Fruit fly (Drosophila melanogaster) whole organism, embryonic: ENCODE measurements around the gene CG13258.

Source experiments
- B-H1 ChIP-seq: fragments of 200-800 bp; sonication (Bioruptor generic); IDR thresholded peaks from 3 replicates; pipeline ENCODE4 v1.3.6; 2022; ENCODE audit warnings: missing biosample characterization, missing genetic modification characterization
- B-H2 ChIP-seq: fragments of 200-800 bp; sonication (Bioruptor generic); optimal IDR thresholded peaks from 2 replicates; lab custom pipeline; 2018; ENCODE audit warnings: missing biosample characterization, mild to moderate bottlenecking, missing genetic modification characterization
- CG10366 ChIP-seq: fragments of 200-800 bp; sonication (Bioruptor generic); IDR thresholded peaks from 2 replicates; pipeline ENCODE4 v1.3.6; 2022; ENCODE audit warnings: missing biosample characterization, missing genetic modification characterization
- CG10959 ChIP-seq: fragments of 200-800 bp; sonication (Bioruptor generic); IDR thresholded peaks from 2 replicates; pipeline ENCODE4 v1.3.6; 2022; ENCODE audit warnings: missing biosample characterization, missing genetic modification characterization
- CG11504 ChIP-seq: fragments of 200-800 bp; sonication (Bioruptor generic); optimal IDR thresholded peaks from 3 replicates; lab custom pipeline; 2019; ENCODE audit warnings: missing biosample characterization, mild to moderate bottlenecking, missing genetic modification characterization, moderate library complexity
- CG15269 ChIP-seq: fragments of 200-800 bp; sonication (Bioruptor generic); optimal IDR thresholded peaks from 2 replicates; lab custom pipeline; 2018; ENCODE audit warnings: missing biosample characterization, mild to moderate bottlenecking, missing genetic modification characterization, moderate library complexity
- CG15514 ChIP-seq: fragments of 200-800 bp; sonication (Bioruptor generic); optimal IDR thresholded peaks from 3 replicates; lab custom pipeline; 2017; ENCODE audit warnings: missing biosample characterization, missing genetic modification characterization, mild to moderate bottlenecking, moderate library complexity, missing genetic modification reagents
- CG17186 ChIP-seq: fragments of 200-800 bp; sonication (Bioruptor generic); optimal IDR thresholded peaks from 3 replicates; lab custom pipeline; 2017; ENCODE audit warnings: missing biosample characterization, missing genetic modification reagents, missing genetic modification characterization
- CG17359 ChIP-seq: fragments of 200-800 bp; sonication (Bioruptor generic); optimal IDR thresholded peaks from 3 replicates; lab custom pipeline; 2018; ENCODE audit warnings: missing biosample characterization, mild to moderate bottlenecking, missing genetic modification characterization, moderate library complexity
- CG30431 ChIP-seq: fragments of 200-800 bp; sonication (Bioruptor generic); optimal IDR thresholded peaks from 2 replicates; lab custom pipeline; 2017; ENCODE audit warnings: missing biosample characterization, missing genetic modification characterization
- CG34376 ChIP-seq: fragments of 200-800 bp; sonication (Bioruptor generic); optimal IDR thresholded peaks from 2 replicates; lab custom pipeline; 2018; ENCODE audit warnings: missing biosample characterization, mild to moderate bottlenecking, missing genetic modification characterization
- CG6813 ChIP-seq: fragments of 200-800 bp; sonication (Bioruptor generic); optimal IDR thresholded peaks from 2 replicates; lab custom pipeline; 2017; ENCODE audit warnings: missing biosample characterization, missing genetic modification characterization, mild to moderate bottlenecking, moderate library complexity, missing genetic modification reagents
- CG7839 ChIP-seq: fragments of 200-800 bp; sonication (Bioruptor generic); optimal IDR thresholded peaks from 3 replicates; lab custom pipeline; 2018; ENCODE audit warnings: missing biosample characterization, mild to moderate bottlenecking, missing genetic modification characterization, moderate library complexity
- CG7987 ChIP-seq: fragments of 200-800 bp; sonication (Bioruptor generic); optimal IDR thresholded peaks from 2 replicates; lab custom pipeline; 2018; ENCODE audit warnings: missing biosample characterization, mild to moderate bottlenecking, missing genetic modification characterization, moderate library complexity
- CG8281 ChIP-seq: fragments of 200-800 bp; sonication (Bioruptor generic); optimal IDR thresholded peaks from 2 replicates; lab custom pipeline; 2018; ENCODE audit warnings: missing biosample characterization, mild to moderate bottlenecking, missing genetic modification characterization, moderate library complexity
- CG9932 ChIP-seq: fragments of 200-800 bp; sonication (Bioruptor generic); IDR thresholded peaks from 2 replicates; pipeline ENCODE4 v1.3.6; 2022; ENCODE audit warnings: missing biosample characterization, missing genetic modification characterization
- CHES-1-like ChIP-seq: fragments of 200-800 bp; sonication (Bioruptor generic); optimal IDR thresholded peaks from 2 replicates; lab custom pipeline; 2016; ENCODE audit warnings: missing biosample characterization, missing genetic modification characterization
- CkIIα-i1 ChIP-seq: fragments of 200-800 bp; sonication (Bioruptor generic); IDR thresholded peaks from 2 replicates; pipeline ENCODE4 v1.3.6; 2022; ENCODE audit warnings: missing biosample characterization, missing genetic modification characterization
- CrebB ChIP-seq: fragments of 200-800 bp; sonication (Bioruptor generic); optimal IDR thresholded peaks from 3 replicates; lab custom pipeline; 2018; ENCODE audit warnings: missing biosample characterization, mild to moderate bottlenecking, missing genetic modification characterization
- Dip3 ChIP-seq: fragments of 200-800 bp; sonication (Bioruptor generic); optimal IDR thresholded peaks from 3 replicates; lab custom pipeline; 2016; ENCODE audit warnings: missing biosample characterization, missing genetic modification characterization
- Doc3 ChIP-seq: fragments of 200-800 bp; sonication (Bioruptor generic); IDR thresholded peaks from 3 replicates; pipeline ENCODE4 v1.3.6; 2022; ENCODE audit warnings: missing biosample characterization, missing genetic modification characterization; ENCODE audit not compliant: partially characterized antibody
- Fer1 ChIP-seq: fragments of 200-800 bp; sonication (Bioruptor generic); optimal IDR thresholded peaks from 2 replicates; lab custom pipeline; 2017; ENCODE audit warnings: missing biosample characterization, mild to moderate bottlenecking, missing genetic modification characterization
- HLH3B ChIP-seq: fragments of 200-800 bp; sonication (Bioruptor generic); IDR thresholded peaks from 2 replicates; pipeline ENCODE4 v1.3.6; 2022; ENCODE audit warnings: missing biosample characterization, missing genetic modification characterization
- HLHmδ ChIP-seq: fragments of 200-800 bp; sonication (Bioruptor generic); optimal IDR thresholded peaks from 2 replicates; lab custom pipeline; 2018; ENCODE audit warnings: missing biosample characterization, mild to moderate bottlenecking, missing genetic modification characterization, moderate library complexity
- Jarid2 ChIP-seq: fragments of 200-800 bp; sonication (Bioruptor generic); optimal IDR thresholded peaks from 3 replicates; lab custom pipeline; 2017; ENCODE audit warnings: mild to moderate bottlenecking, missing biosample characterization, missing genetic modification reagents, missing genetic modification characterization
- Lhr ChIP-seq: fragments of 200-800 bp; sonication (Bioruptor generic); optimal IDR thresholded peaks from 3 replicates; lab custom pipeline; 2017; ENCODE audit warnings: mild to moderate bottlenecking, missing biosample characterization, missing genetic modification reagents, missing genetic modification characterization
- NC2α ChIP-seq: fragments of 200-800 bp; sonication (Bioruptor generic); optimal IDR thresholded peaks from 2 replicates; lab custom pipeline; 2016; ENCODE audit warnings: missing biosample characterization, missing genetic modification characterization
- NFAT ChIP-seq: fragments of 200-800 bp; sonication (Bioruptor generic); IDR thresholded peaks from 2 replicates; pipeline ENCODE4 v1.3.6; 2022; ENCODE audit warnings: missing biosample characterization, missing genetic modification characterization
- Neu2 ChIP-seq: fragments of 200-800 bp; sonication (Bioruptor generic); optimal IDR thresholded peaks from 3 replicates; lab custom pipeline; 2016; ENCODE audit warnings: missing biosample characterization, missing genetic modification characterization, borderline replicate concordance
- Side ChIP-seq: fragments of 200-800 bp; sonication (Bioruptor generic); optimal IDR thresholded peaks from 2 replicates; lab custom pipeline; 2016; ENCODE audit warnings: missing biosample characterization, missing genetic modification characterization
- Sox100B ChIP-seq: fragments of 200-800 bp; sonication (Bioruptor generic); optimal IDR thresholded peaks from 3 replicates; lab custom pipeline; 2018; ENCODE audit warnings: missing biosample characterization, mild to moderate bottlenecking, missing genetic modification characterization
- Sox102F ChIP-seq: fragments of 200-800 bp; sonication (Bioruptor generic); optimal IDR thresholded peaks from 2 replicates; lab custom pipeline; 2018; ENCODE audit warnings: missing biosample characterization, mild to moderate bottlenecking, missing genetic modification characterization, moderate library complexity
- Trl ChIP-seq, 3 experiments: fragments of >200 bp in 2 of 3; fragments of 200-800 bp in 1 of 3; sonication (Bioruptor generic) in 1 of 3; optimal IDR thresholded peaks; 2 replicates in 1 of 3; 3 replicates in 2 of 3; lab custom pipeline; 2016 to 2017; ENCODE audit warnings: missing biosample characterization in 1 of 3, missing genetic modification characterization in 1 of 3
- Vsx1 ChIP-seq: fragments of 200-800 bp; sonication (Bioruptor generic); optimal IDR thresholded peaks from 2 replicates; lab custom pipeline; 2017; ENCODE audit warnings: missing biosample characterization, mild to moderate bottlenecking, missing genetic modification characterization, missing genetic modification reagents
- da ChIP-seq: fragments of 200-800 bp; sonication (Bioruptor generic); optimal IDR thresholded peaks from 2 replicates; lab custom pipeline; 2016; ENCODE audit warnings: missing biosample characterization, missing genetic modification characterization
- ems ChIP-seq: fragments of 200-800 bp; sonication (Bioruptor generic); optimal IDR thresholded peaks from 3 replicates; lab custom pipeline; 2016; ENCODE audit warnings: missing biosample characterization, missing genetic modification characterization
- eyg ChIP-seq: fragments of 200-800 bp; sonication (Bioruptor generic); optimal IDR thresholded peaks from 3 replicates; lab custom pipeline; 2016; ENCODE audit warnings: missing biosample characterization, missing genetic modification characterization
- her ChIP-seq: fragments of 200-800 bp; sonication (Bioruptor generic); optimal IDR thresholded peaks from 2 replicates; lab custom pipeline; 2016; ENCODE audit warnings: missing biosample characterization, missing genetic modification characterization
- nau ChIP-seq: fragments of 200-800 bp; sonication (Bioruptor generic); optimal IDR thresholded peaks from 3 replicates; lab custom pipeline; 2017; ENCODE audit warnings: missing biosample characterization, mild to moderate bottlenecking, missing genetic modification characterization, missing genetic modification reagents
- nerfin-1 ChIP-seq: fragments of 200-800 bp; sonication (Bioruptor generic); optimal IDR thresholded peaks from 3 replicates; lab custom pipeline; 2019; ENCODE audit warnings: missing biosample characterization, mild to moderate bottlenecking, missing genetic modification characterization, moderate library complexity
- org-1 ChIP-seq: fragments of 200-800 bp; sonication (Bioruptor generic); optimal IDR thresholded peaks from 2 replicates; lab custom pipeline; 2017; ENCODE audit warnings: missing biosample characterization, missing genetic modification characterization
- repo ChIP-seq: fragments of 200-800 bp; sonication (Bioruptor generic); optimal IDR thresholded peaks from 2 replicates; lab custom pipeline; 2016; ENCODE audit warnings: missing biosample characterization, missing genetic modification characterization
- slbo ChIP-seq: fragments of 200-800 bp; sonication (Bioruptor generic); IDR thresholded peaks from 2 replicates; pipeline ENCODE4 v1.3.6; 2022; ENCODE audit warnings: missing biosample characterization, missing genetic modification characterization
- sr ChIP-seq: fragments of 200-800 bp; sonication (Bioruptor generic); IDR thresholded peaks from 3 replicates; pipeline ENCODE4 v1.3.6; 2022; ENCODE audit warnings: missing biosample characterization, missing genetic modification characterization
- tup ChIP-seq: fragments of 200-800 bp; sonication (Bioruptor generic); optimal IDR thresholded peaks from 2 replicates; lab custom pipeline; 2016; ENCODE audit warnings: missing biosample characterization, mild to moderate bottlenecking, missing genetic modification characterization, moderate library complexity
- unpg ChIP-seq: fragments of 200-800 bp; sonication (Bioruptor generic); optimal IDR thresholded peaks from 3 replicates; lab custom pipeline; 2018; ENCODE audit warnings: missing biosample characterization, mild to moderate bottlenecking, missing genetic modification characterization, moderate library complexity
- wdn ChIP-seq: fragments of 200-800 bp; sonication (Bioruptor generic); IDR thresholded peaks from 2 replicates; pipeline ENCODE4 v1.3.6; 2022; ENCODE audit warnings: missing biosample characterization, missing genetic modification characterization

Gene CG13258

dm6 chr2L:16317777-16318610 lies 25.2 kb upstream of the CG13258 start (continued):
- peak; percentile 60 for TF ChIP-seq CG6813 (GFP tag; lab: Kevin White, UChicago)
- TF ChIP-seq Sox100B (GFP tag; lab: Kevin White, UChicago): peak; percentile 45
- TF ChIP-seq Dip3: peak; percentile 36
- peak; percentile 40 for TF ChIP-seq eyg
- TF ChIP-seq Sox102F (GFP tag; lab: Kevin White, UChicago): no peak
- TF ChIP-seq sr: peak; percentile 16; the same call in 1 of the 3 replicates
- TF ChIP-seq HLH3B: peak; percentile 57; the same call in 1 of the 2 replicates
- TF ChIP-seq nau (GFP tag; lab: Kevin White, UChicago): peak; percentile 14
- peak; percentile 77 for TF ChIP-seq Vsx1 (GFP tag; lab: Kevin White, UChicago)
- TF ChIP-seq CG10959 (GFP tag; lab: Robert Waterston, UW): no peak
- TF ChIP-seq CG17186: no peak
- TF ChIP-seq CkIIα-i1 (GFP tag; lab: Robert Waterston, UW): no peak
- TF ChIP-seq unpg (GFP tag; lab: Kevin White, UChicago): peak; percentile 50
- peak; percentile 46; the same call in 1 of the 2 replicates for TF ChIP-seq CG9932 (GFP tag; lab: Robert Waterston, UW)
- TF ChIP-seq nerfin-1 (tag; lab: Kevin White, UChicago): peak; percentile 28
- peak; percentile 43 for TF ChIP-seq CrebB (tag; lab: Kevin White, UChicago)
- 0 out of 2 replicates have a peak, but pooled peaks have one; percentile 10 for TF ChIP-seq CG10366 (GFP tag; lab: Robert Waterston, UW)
- TF ChIP-seq her: peak; percentile 34
- TF ChIP-seq da: peak; percentile 17
- TF ChIP-seq CG11504 (tag; lab: Kevin White, UChicago): peak; percentile 1
- TF ChIP-seq tup (GFP tag; lab: Kevin White, UChicago): peak; percentile 46
- no peak for TF ChIP-seq HLHmδ (GFP tag; lab: Kevin White, UChicago)
- TF ChIP-seq CG7987: peak; percentile 33
- TF ChIP-seq Jarid2 (GFP tag; lab: Kevin White, UChicago): peak; percentile 13
- peak; percentile 58 for TF ChIP-seq B-H2 (GFP tag; lab: Kevin White, UChicago)
- 0 out of 2 replicates have a peak, but pooled peaks have one; percentile 21 for TF ChIP-seq wdn (GFP tag; lab: Robert Waterston, UW)
- peak; percentile 43 for TF ChIP-seq CG15269 (tag; lab: Kevin White, UChicago)
- TF ChIP-seq CG30431 (GFP tag; lab: Kevin White, UChicago): no peak
- 0 out of 2 replicates have a peak, but pooled peaks have one; percentile 34 for TF ChIP-seq NFAT (GFP tag; lab: Robert Waterston, UW)
- peak; percentile 52 for TF ChIP-seq CG17359
- peak; percentile 16 for TF ChIP-seq repo (GFP tag; lab: Kevin White, UChicago)
- TF ChIP-seq ems (GFP tag; lab: Kevin White, UChicago): no peak
- peak; percentile 11 for TF ChIP-seq CHES-1-like (GFP tag; lab: Kevin White, UChicago)
- TF ChIP-seq Fer1 (GFP tag; lab: Kevin White, UChicago): peak; percentile 72
- TF ChIP-seq CG7839 (tag; lab: Kevin White, UChicago): peak; percentile 14
- TF ChIP-seq org-1: peak; percentile 20
- TF ChIP-seq Neu2: no peak
- peak; percentile 13 for TF ChIP-seq CG15514 (GFP tag; lab: Kevin White, UChicago)
- no peak for TF ChIP-seq CG8281 (tag; lab: Kevin White, UChicago)
- peak; percentile 10 for TF ChIP-seq NC2α (GFP tag; lab: Kevin White, UChicago)
- peak; percentile 10 for TF ChIP-seq Lhr (GFP tag; lab: Kevin White, UChicago)
- TF ChIP-seq B-H1 (GFP tag; lab: Robert Waterston, UW): peak; percentile 30; the same call in 1 of the 3 replicates
- 0 out of 2 replicates have a peak, but pooled peaks have one; percentile 8 for TF ChIP-seq slbo
- no peak for TF ChIP-seq Doc3
- TF ChIP-seq Trl (optimal IDR thresholded peaks at IDR 0.05; lab: Kevin White, UChicago): no peak
- peak; percentile 64 for TF ChIP-seq Trl (GFP tag; optimal IDR thresholded peaks at IDR 0.05; lab: Kevin White, UChicago)
- TF ChIP-seq CG34376 (GFP tag; lab: Kevin White, UChicago): peak; percentile 17
- peak; percentile 50 for TF ChIP-seq Side (GFP tag; lab: Kevin White, UChicago)
